Worm (Caenorhabditis elegans) whole organism, L2 larva: ENCODE data around the gene col-144.

Experiments
- fos-1 ChIP-seq: fragments of 150-350 bp; optimal IDR thresholded peaks from 2 replicates; lab custom pipeline; 2014; ENCODE audit warnings: missing biosample characterization, missing genetic modification characterization
- lin-11 ChIP-seq: fragments of 150-350 bp; sonication (generic microtip); optimal IDR thresholded peaks from 2 replicates; lab custom pipeline; 2014; ENCODE audit warnings: missing biosample characterization, missing genetic modification characterization, inconsistent platforms, mixed read lengths
- nhr-77 ChIP-seq: fragments of 150-350 bp; optimal IDR thresholded peaks from 2 replicates; lab custom pipeline; 2014; ENCODE audit warnings: missing biosample characterization, missing genetic modification characterization
- sma-3 ChIP-seq: sonication (generic microtip); optimal IDR thresholded peaks from 2 replicates; lab custom pipeline; 2016; ENCODE audit warnings: missing genetic modification reagents, missing genetic modification characterization, missing compliant biosample characterization
- unc-62 ChIP-seq: fragments of 150-350 bp; optimal IDR thresholded peaks from 2 replicates; lab custom pipeline; 2014; ENCODE audit warnings: missing biosample characterization, missing genetic modification reagents, missing genetic modification characterization
- ztf-11 ChIP-seq: sonication (generic microtip); optimal IDR thresholded peaks from 2 replicates; lab custom pipeline; 2017; ENCODE audit warnings: missing biosample characterization, missing genetic modification characterization

DNA sequence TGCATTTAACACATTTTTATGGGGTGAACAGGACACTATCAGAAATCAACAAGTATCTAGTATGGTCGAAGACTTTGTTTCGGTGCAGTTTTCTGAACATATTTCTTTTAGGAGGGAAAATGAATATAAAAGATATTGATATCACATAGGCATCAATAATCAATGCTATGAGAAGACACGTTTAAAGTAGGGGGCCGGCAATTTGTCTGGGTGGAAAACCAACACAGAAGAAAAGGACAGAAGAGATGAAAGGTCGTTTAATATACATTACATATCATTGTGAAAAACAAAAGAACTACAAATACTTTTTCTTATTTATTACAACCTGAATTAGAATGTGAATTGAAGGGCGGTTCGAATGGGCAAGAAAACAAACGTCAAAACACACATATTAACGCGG is 8.1 kb downstream of the col-144 start:
- no peak for TF ChIP-seq sma-3 (GFP tag; lab: Kevin White, UChicago)
- no peak for TF ChIP-seq ztf-11 (tag; lab: Kevin White, UChicago)
- no peak for TF ChIP-seq fos-1
- TF ChIP-seq nhr-77 (tag; lab: Kevin White, UChicago): no peak
- no peak for TF ChIP-seq unc-62
- no peak for TF ChIP-seq lin-11 (tag; lab: Kevin White, UChicago)
